Worm (Caenorhabditis elegans): Measurements from ENCODE around the gene frpr-17.

DNA sequence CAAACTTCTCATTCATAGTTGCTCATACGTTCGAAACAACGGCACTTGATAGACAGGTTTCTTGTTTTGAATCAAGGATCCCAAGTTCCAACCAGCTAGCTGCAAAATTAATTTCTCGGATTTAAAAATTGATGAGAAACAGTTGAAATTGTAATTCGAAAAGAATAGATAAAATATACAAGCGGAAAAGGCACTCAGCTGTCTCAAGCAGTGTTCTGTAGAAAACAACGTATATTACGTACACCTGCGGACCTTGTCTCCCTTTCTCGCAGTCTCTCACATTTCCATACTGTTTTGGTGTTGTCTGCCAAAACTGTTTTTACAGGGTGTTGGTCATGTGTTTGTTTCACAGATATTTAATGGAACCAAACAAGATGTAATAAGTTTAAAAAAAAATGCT is 9.7 kb downstream of the frpr-17 start, which contains the start of gene F23D12.10:
- no peak for TF ChIP-seq lin-40 (tag; optimal IDR thresholded peaks at IDR 0.05)
- no peak for TF ChIP-seq F52B5.7 (tag; optimal IDR thresholded peaks at IDR 0.05)
- no peak for TF ChIP-seq D2030.7 (GFP tag; IDR thresholded peaks at IDR 0.05)
- TF ChIP-seq ztf-22 (GFP tag; optimal IDR thresholded peaks at IDR 0.05): no peak
- no peak for TF ChIP-seq hmg-20 (GFP tag; IDR thresholded peaks at IDR 0.05)
- TF ChIP-seq ama-1 (optimal IDR thresholded peaks at IDR 0.05): no peak
- no peak for TF ChIP-seq ama-1 (GFP tag; optimal IDR thresholded peaks at IDR 0.05)
- TF ChIP-seq repo-1 (tag; optimal IDR thresholded peaks at IDR 0.05): no peak
- TF ChIP-seq unc-62 (GFP tag; optimal IDR thresholded peaks at IDR 0.05): no peak
- TF ChIP-seq ets-4 (GFP tag; optimal IDR thresholded peaks at IDR 0.05): no peak
- TF ChIP-seq lin-35 (GFP tag; optimal IDR thresholded peaks at IDR 0.05): no peak
- no peak for TF ChIP-seq ztf-6 (GFP tag; IDR thresholded peaks at IDR 0.05)

Measured in whole organism, young adult.